Worm (Caenorhabditis elegans) whole organism, L3 larva: ENCODE results near the gene Y53F4B.7.

Experiments used
- R02D3.7 ChIP-seq: fragments of 150-350 bp; optimal IDR thresholded peaks from 2 replicates; lab custom pipeline; 2014; ENCODE audit warnings: missing biosample characterization, missing genetic modification characterization
- ZK546.5 ChIP-seq: sonication (generic microtip); optimal IDR thresholded peaks from 2 replicates; lab custom pipeline; 2017; ENCODE audit warnings: missing biosample characterization, missing genetic modification characterization
- aly-2 ChIP-seq: fragments of 150-350 bp; optimal IDR thresholded peaks from 2 replicates; lab custom pipeline; 2014; ENCODE audit warnings: missing biosample characterization, missing genetic modification characterization
- ama-1 ChIP-seq: fragments of 150-350 bp; optimal IDR thresholded peaks from 2 replicates; lab custom pipeline; 2018
- ceh-16 ChIP-seq: sonication (generic microtip); optimal IDR thresholded peaks from 2 replicates; lab custom pipeline; 2017; ENCODE audit warnings: missing biosample characterization, missing genetic modification characterization
- ceh-28 ChIP-seq: fragments of 150-350 bp; optimal IDR thresholded peaks from 2 replicates; lab custom pipeline; 2014; ENCODE audit warnings: missing biosample characterization, missing genetic modification reagents, missing genetic modification characterization
- ceh-82 ChIP-seq: fragments of 150-350 bp; optimal IDR thresholded peaks from 2 replicates; lab custom pipeline; 2014; ENCODE audit warnings: missing biosample characterization, missing genetic modification characterization
- ceh-9 ChIP-seq: sonication (generic microtip); optimal IDR thresholded peaks from 2 replicates; lab custom pipeline; 2018; ENCODE audit warnings: missing biosample characterization, missing genetic modification characterization
- daf-12 ChIP-seq: fragments of 150-350 bp; optimal IDR thresholded peaks from 2 replicates; lab custom pipeline; 2014; ENCODE audit warnings: missing biosample characterization, missing genetic modification reagents, missing genetic modification characterization
- egl-27 ChIP-seq: sonication (generic microtip); optimal IDR thresholded peaks from 4 replicates; lab custom pipeline; 2017; ENCODE audit warnings: missing biosample characterization, missing genetic modification reagents, missing genetic modification characterization
- egl-5 ChIP-seq: fragments of 150-350 bp; optimal IDR thresholded peaks from 2 replicates; lab custom pipeline; 2017; ENCODE audit warnings: missing biosample characterization, missing genetic modification reagents, missing genetic modification characterization, inconsistent platforms
- elt-1 ChIP-seq: fragments of 150-350 bp; optimal IDR thresholded peaks from 2 replicates; lab custom pipeline; 2014; ENCODE audit warnings: missing biosample characterization, missing genetic modification characterization
- elt-2 ChIP-seq: sonication (generic microtip); optimal IDR thresholded peaks from 2 replicates; lab custom pipeline; 2016; ENCODE audit warnings: missing genetic modification reagents, mild to moderate bottlenecking, missing genetic modification characterization, missing compliant biosample characterization
- elt-3 ChIP-seq, 3 experiments: fragments of 150-350 bp in 1 of 3; sonication (generic microtip) in 2 of 3; optimal IDR thresholded peaks; 2 replicates in 2 of 3; 4 replicates in 1 of 3; lab custom pipeline; 2014 to 2017; ENCODE audit warnings: missing biosample characterization in 3 of 3, missing genetic modification characterization in 3 of 3
- eor-1 ChIP-seq, 2 experiments: fragments of 150-350 bp; optimal IDR thresholded peaks; 2 replicates each; lab custom pipeline; 2014 to 2018; ENCODE audit warnings: missing biosample characterization in 2 of 2, missing genetic modification characterization in 2 of 2
- fkh-10 ChIP-seq: sonication (generic microtip); optimal IDR thresholded peaks from 2 replicates; lab custom pipeline; 2017; ENCODE audit warnings: missing biosample characterization, missing genetic modification reagents, missing genetic modification characterization
- fkh-2 ChIP-seq: fragments of 150-350 bp; optimal IDR thresholded peaks from 2 replicates; lab custom pipeline; 2014; ENCODE audit warnings: missing biosample characterization, missing genetic modification reagents, missing genetic modification characterization
- fos-1 ChIP-seq: fragments of 150-350 bp; optimal IDR thresholded peaks from 2 replicates; lab custom pipeline; 2014; ENCODE audit warnings: missing biosample characterization, missing genetic modification characterization
- hmg-11 ChIP-seq: sonication (generic microtip); optimal IDR thresholded peaks from 2 replicates; lab custom pipeline; 2016; ENCODE audit warnings: missing genetic modification characterization, missing compliant biosample characterization
- jun-1 ChIP-seq: fragments of 150-350 bp; optimal IDR thresholded peaks from 2 replicates; lab custom pipeline; 2014; ENCODE audit warnings: missing biosample characterization, missing genetic modification reagents, missing genetic modification characterization
- lin-15B ChIP-seq: fragments of 150-350 bp; optimal IDR thresholded peaks from 2 replicates; lab custom pipeline; 2014; ENCODE audit warnings: missing biosample characterization, missing genetic modification characterization
- lin-39 ChIP-seq: fragments of 150-350 bp; optimal IDR thresholded peaks from 2 replicates; lab custom pipeline; 2018; ENCODE audit warnings: missing biosample characterization, missing genetic modification reagents, missing genetic modification characterization
- lsy-12 ChIP-seq: sonication (generic microtip); optimal IDR thresholded peaks from 2 replicates; lab custom pipeline; 2016; ENCODE audit warnings: mild to moderate bottlenecking, missing genetic modification characterization, missing compliant biosample characterization
- mdl-1 ChIP-seq: fragments of 150-350 bp; optimal IDR thresholded peaks from 2 replicates; lab custom pipeline; 2014; ENCODE audit warnings: missing biosample characterization, missing genetic modification characterization
- mml-1 ChIP-seq: fragments of 150-350 bp; sonication (generic microtip); optimal IDR thresholded peaks from 3 replicates; lab custom pipeline; 2014; ENCODE audit warnings: missing biosample characterization, missing genetic modification characterization
- nfya-1 ChIP-seq: sonication (generic microtip); optimal IDR thresholded peaks from 2 replicates; lab custom pipeline; 2017; ENCODE audit warnings: missing genetic modification characterization, mild to moderate bottlenecking, missing compliant biosample characterization, antibody characterized with exemption, moderate library complexity; ENCODE audit not compliant: insufficient read depth
- nhr-11 ChIP-seq: fragments of 150-350 bp; optimal IDR thresholded peaks from 2 replicates; lab custom pipeline; 2014; ENCODE audit warnings: missing biosample characterization, missing genetic modification characterization
- nhr-12 ChIP-seq: fragments of 150-350 bp; optimal IDR thresholded peaks from 2 replicates; lab custom pipeline; 2014; ENCODE audit warnings: missing biosample characterization, missing genetic modification characterization
- nhr-23 ChIP-seq: fragments of 150-350 bp; optimal IDR thresholded peaks from 2 replicates; lab custom pipeline; 2014; ENCODE audit warnings: missing biosample characterization, missing genetic modification reagents, missing genetic modification characterization
- nhr-237 ChIP-seq: fragments of 150-350 bp; optimal IDR thresholded peaks from 2 replicates; lab custom pipeline; 2014; ENCODE audit warnings: missing biosample characterization, missing genetic modification characterization
- nhr-25 ChIP-seq: sonication (generic microtip); optimal IDR thresholded peaks from 2 replicates; lab custom pipeline; 2017; ENCODE audit warnings: missing biosample characterization, missing genetic modification characterization
- nhr-28 ChIP-seq: fragments of 150-350 bp; optimal IDR thresholded peaks from 2 replicates; lab custom pipeline; 2014; ENCODE audit warnings: missing biosample characterization, missing genetic modification characterization
- nhr-43 ChIP-seq: sonication (generic microtip); optimal IDR thresholded peaks from 2 replicates; lab custom pipeline; 2016; ENCODE audit warnings: mild to moderate bottlenecking, missing genetic modification characterization, missing compliant biosample characterization; ENCODE audit not compliant: poor library complexity, severe bottlenecking
- nhr-67 ChIP-seq: fragments of 150-350 bp; optimal IDR thresholded peaks from 2 replicates; lab custom pipeline; 2014; ENCODE audit warnings: missing biosample characterization, missing genetic modification characterization
- nhr-76 ChIP-seq: fragments of 150-350 bp; sonication (generic microtip); optimal IDR thresholded peaks from 5 replicates; lab custom pipeline; 2014; ENCODE audit warnings: missing biosample characterization, missing genetic modification characterization
- nhr-77 ChIP-seq: fragments of 150-350 bp; optimal IDR thresholded peaks from 2 replicates; lab custom pipeline; 2014; ENCODE audit warnings: missing biosample characterization, missing genetic modification characterization
- pha-4 ChIP-seq: fragments of 150-350 bp; optimal IDR thresholded peaks from 2 replicates; lab custom pipeline; 2014; ENCODE audit warnings: missing biosample characterization, missing genetic modification reagents, missing genetic modification characterization
- pqm-1 ChIP-seq: fragments of 150-350 bp; optimal IDR thresholded peaks from 2 replicates; lab custom pipeline; 2017; ENCODE audit warnings: missing biosample characterization, missing genetic modification characterization, inconsistent platforms
- sea-2 ChIP-seq: fragments of 150-350 bp; sonication (generic microtip); optimal IDR thresholded peaks from 4 replicates; lab custom pipeline; 2014; ENCODE audit warnings: missing biosample characterization, missing genetic modification reagents, missing genetic modification characterization
- skn-1 ChIP-seq: fragments of 150-350 bp; optimal IDR thresholded peaks from 2 replicates; lab custom pipeline; 2014; ENCODE audit warnings: missing biosample characterization, missing genetic modification characterization
- snpc-4 ChIP-seq: fragments of 150-350 bp; optimal IDR thresholded peaks from 2 replicates; lab custom pipeline; 2014; ENCODE audit warnings: missing biosample characterization, missing genetic modification characterization
- tbx-2 ChIP-seq: sonication (generic microtip); optimal IDR thresholded peaks from 2 replicates; lab custom pipeline; 2016; ENCODE audit warnings: mild to moderate bottlenecking, missing genetic modification characterization, missing compliant biosample characterization
- unc-39 ChIP-seq: sonication (generic microtip); optimal IDR thresholded peaks from 4 replicates; lab custom pipeline; 2017; ENCODE audit warnings: missing biosample characterization, missing genetic modification characterization
- unc-62 ChIP-seq: fragments of 150-350 bp; sonication (generic microtip); optimal IDR thresholded peaks from 4 replicates; lab custom pipeline; 2014; ENCODE audit warnings: missing biosample characterization, missing genetic modification reagents, missing genetic modification characterization
- zag-1 ChIP-seq: fragments of 150-350 bp; optimal IDR thresholded peaks from 2 replicates; lab custom pipeline; 2014; ENCODE audit warnings: missing biosample characterization, missing genetic modification characterization
- ztf-11 ChIP-seq: fragments of 150-350 bp; optimal IDR thresholded peaks from 2 replicates; lab custom pipeline; 2014; ENCODE audit warnings: missing biosample characterization, missing genetic modification characterization
- ztf-4 ChIP-seq: fragments of 150-350 bp; optimal IDR thresholded peaks from 2 replicates; lab custom pipeline; 2014; ENCODE audit warnings: missing biosample characterization, missing genetic modification characterization

Y53F4B.7 gene

ce11 chrII:15025100-15025499 is 32.4 kb downstream of the Y53F4B.7 start:
- no peak for TF ChIP-seq ZK546.5
- TF ChIP-seq lin-15B (tag; lab: Kevin White, UChicago), result peak; percentile 13

- TF ChIP-seq ceh-9 (tag; lab: Kevin White, UChicago), result no peak
- peak; percentile 97 for TF ChIP-seq nhr-23 (tag; lab: Kevin White, UChicago)
- TF ChIP-seq elt-1 (tag; lab: Kevin White, UChicago), result peak; percentile 38
- peak; percentile 74 for TF ChIP-seq egl-27
- TF ChIP-seq ztf-11 (tag; lab: Kevin White, UChicago), result no peak
- TF ChIP-seq tbx-2 (tag; lab: Kevin White, UChicago), result peak; percentile 93
- TF ChIP-seq mdl-1, result peak; percentile 4
- TF ChIP-seq jun-1 (tag; lab: Kevin White, UChicago), result peak; percentile 88
- TF ChIP-seq nhr-25 (tag; lab: Kevin White, UChicago), result peak; percentile 98
- TF ChIP-seq mml-1, result no peak
- no peak for TF ChIP-seq ZK546.5
- no peak for TF ChIP-seq ceh-16
- TF ChIP-seq nhr-67, result peak; percentile 52
- no peak for TF ChIP-seq nhr-11 (tag; lab: Kevin White, UChicago)
- TF ChIP-seq snpc-4 (tag; lab: Kevin White, UChicago), result peak; percentile 100
- peak; percentile 92 for TF ChIP-seq ama-1
- peak; percentile 90 for TF ChIP-seq egl-5 (tag; lab: Kevin White, UChicago)
- TF ChIP-seq nhr-77, result peak; percentile 95
- peak; percentile 96 for TF ChIP-seq nhr-43 (tag; lab: Kevin White, UChicago)
- peak; percentile 49 for TF ChIP-seq nhr-76 (tag; lab: Kevin White, UChicago)
- TF ChIP-seq unc-39 (tag; lab: Kevin White, UChicago), result no peak
- TF ChIP-seq zag-1 (tag; lab: Kevin White, UChicago), result peak; percentile 26
- TF ChIP-seq unc-62 (GFP tag; lab: Kevin White, UChicago), result peak; percentile 47
- TF ChIP-seq lin-39 (tag; lab: Kevin White, UChicago), result peak; percentile 96
- peak; percentile 80 for TF ChIP-seq R02D3.7 (tag; lab: Kevin White, UChicago)
- TF ChIP-seq fkh-2 (tag; lab: Kevin White, UChicago), result no peak
- TF ChIP-seq ceh-28 (tag; lab: Kevin White, UChicago), result peak; percentile 85
- peak; percentile 90 for TF ChIP-seq skn-1
- peak; percentile 86 for TF ChIP-seq pqm-1 (tag; lab: Kevin White, UChicago)
- peak; percentile 97 for TF ChIP-seq pha-4 (tag; lab: Kevin White, UChicago)
- peak; percentile 99 for TF ChIP-seq hmg-11 (tag; lab: Kevin White, UChicago)
- TF ChIP-seq nhr-28 (tag; lab: Kevin White, UChicago), result peak; percentile 59
- peak; percentile 62 for TF ChIP-seq ztf-4 (tag; lab: Kevin White, UChicago)
- peak; percentile 68 for TF ChIP-seq fos-1
- TF ChIP-seq nhr-12 (tag; lab: Kevin White, UChicago), result no peak
- TF ChIP-seq eor-1 (tag; optimal IDR thresholded peaks at IDR 0.05; lab: Kevin White, UChicago), result peak in 1 of 2 experiments; percentile 13
- peak; percentile 88 for TF ChIP-seq ceh-82 (tag; lab: Kevin White, UChicago)
- TF ChIP-seq lin-15B (tag; lab: Kevin White, UChicago), result peak; percentile 92
- no peak for TF ChIP-seq daf-12
- no peak for TF ChIP-seq nhr-237 (tag; lab: Kevin White, UChicago)
- TF ChIP-seq elt-2, result peak; percentile 80
- peak; percentile 88 for TF ChIP-seq fkh-10 (GFP tag; lab: Kevin White, UChicago)
- TF ChIP-seq nfya-1 (tag; lab: Kevin White, UChicago), result peak; percentile 92
- peak; percentile 94 for TF ChIP-seq lsy-12
- TF ChIP-seq aly-2 (tag; lab: Kevin White, UChicago), result peak; percentile 75
- TF ChIP-seq sea-2 (GFP tag; lab: Kevin White, UChicago), result no peak
- TF ChIP-seq elt-3 (tag; optimal IDR thresholded peaks at IDR 0.05; lab: Kevin White, UChicago), result peak in 1 of 3 experiments; percentile 10
Measured at ce11 chrII:15025599-15026164, 33.0 kb downstream of the Y53F4B.7 start, which contains the start of gene cmtr-1. cmtr-1 (plus strand) TSS chrII:15026114.
